Worm (Caenorhabditis elegans) whole organism, late embryonic: ENCODE measurements around the gene ZC487.1.

Experiments
- C08G9.2 ChIP-seq: sonication (generic microtip); optimal IDR thresholded peaks from 2 replicates; lab custom pipeline; 2016; ENCODE audit warnings: mild to moderate bottlenecking, missing genetic modification characterization, moderate library complexity, missing compliant biosample characterization
- F13H6.1 ChIP-seq: sonication (generic microtip); optimal IDR thresholded peaks from 2 replicates; lab custom pipeline; 2016; ENCODE audit warnings: missing genetic modification characterization, missing compliant biosample characterization
- ceh-14 ChIP-seq: sonication (generic microtip); optimal IDR thresholded peaks from 2 replicates; lab custom pipeline; 2016; ENCODE audit warnings: missing genotype, missing genetic modification characterization, missing compliant biosample characterization
- ceh-18 ChIP-seq: sonication (generic microtip); optimal IDR thresholded peaks from 2 replicates; lab custom pipeline; 2016; ENCODE audit warnings: missing genetic modification characterization, missing compliant biosample characterization
- ceh-2 ChIP-seq: sonication (generic microtip); optimal IDR thresholded peaks from 2 replicates; lab custom pipeline; 2016; ENCODE audit warnings: missing genotype, missing genetic modification characterization, missing compliant biosample characterization
- ceh-24 ChIP-seq: sonication (generic microtip); optimal IDR thresholded peaks from 2 replicates; lab custom pipeline; 2016; ENCODE audit warnings: mild to moderate bottlenecking, missing genetic modification characterization, missing compliant biosample characterization
- ceh-30 ChIP-seq: fragments of 150-350 bp; optimal IDR thresholded peaks from 2 replicates; lab custom pipeline; 2014; ENCODE audit warnings: missing biosample characterization, missing genetic modification characterization
- ceh-31 ChIP-seq: sonication (generic microtip); optimal IDR thresholded peaks from 2 replicates; lab custom pipeline; 2016; ENCODE audit warnings: missing genetic modification characterization, missing compliant biosample characterization
- ceh-34 ChIP-seq: sonication (generic microtip); optimal IDR thresholded peaks from 2 replicates; lab custom pipeline; 2016; ENCODE audit warnings: mild to moderate bottlenecking, missing genetic modification characterization, missing compliant biosample characterization
- ceh-45 ChIP-seq: fragments of 200-800 bp; sonication (Bioruptor generic); IDR thresholded peaks from 2 replicates; pipeline ENCODE4 v1.3.6; 2022; ENCODE audit warnings: missing genetic modification reagents, missing genetic modification characterization, missing compliant biosample characterization
- ceh-48 ChIP-seq: sonication (generic microtip); optimal IDR thresholded peaks from 2 replicates; lab custom pipeline; 2016; ENCODE audit warnings: missing genetic modification characterization, inconsistent platforms, missing compliant biosample characterization
- ceh-9 ChIP-seq: sonication (generic microtip); optimal IDR thresholded peaks from 2 replicates; lab custom pipeline; 2016; ENCODE audit warnings: mild to moderate bottlenecking, missing genetic modification characterization, inconsistent platforms, missing compliant biosample characterization
- dmd-4 ChIP-seq: sonication (generic microtip); optimal IDR thresholded peaks from 2 replicates; lab custom pipeline; 2016; ENCODE audit warnings: borderline replicate concordance, missing genetic modification characterization, missing compliant biosample characterization
- dve-1 ChIP-seq: sonication (generic microtip); optimal IDR thresholded peaks from 2 replicates; lab custom pipeline; 2017; ENCODE audit warnings: antibody characterized with exemption, mild to moderate bottlenecking, missing genetic modification characterization, missing compliant biosample characterization
- elt-4 ChIP-seq: sonication (generic microtip); optimal IDR thresholded peaks from 2 replicates; lab custom pipeline; 2016; ENCODE audit warnings: missing genetic modification characterization, missing compliant biosample characterization
- ets-4 ChIP-seq: sonication (generic microtip); optimal IDR thresholded peaks from 2 replicates; lab custom pipeline; 2016; ENCODE audit warnings: missing genetic modification characterization, missing compliant biosample characterization
- eyg-1 ChIP-seq: sonication (generic microtip); optimal IDR thresholded peaks from 2 replicates; lab custom pipeline; 2016; ENCODE audit warnings: missing genotype, missing genetic modification characterization, missing compliant biosample characterization
- fax-1 ChIP-seq: sonication (generic microtip); optimal IDR thresholded peaks from 2 replicates; lab custom pipeline; 2016; ENCODE audit warnings: missing genotype, missing genetic modification characterization, missing compliant biosample characterization
- fkh-10 ChIP-seq: fragments of 150-350 bp; optimal IDR thresholded peaks from 2 replicates; lab custom pipeline; 2014; ENCODE audit warnings: missing biosample characterization, missing genetic modification reagents, missing genetic modification characterization
- gmeb-2 ChIP-seq: sonication (generic microtip); optimal IDR thresholded peaks from 2 replicates; lab custom pipeline; 2016; ENCODE audit warnings: missing genetic modification characterization, inconsistent platforms, missing compliant biosample characterization
- hlh-30 ChIP-seq: sonication (generic microtip); optimal IDR thresholded peaks from 2 replicates; lab custom pipeline; 2017; ENCODE audit warnings: antibody characterized with exemption, missing genetic modification characterization, missing compliant biosample characterization; ENCODE audit not compliant: insufficient read depth
- lim-6 ChIP-seq: sonication (generic microtip); optimal IDR thresholded peaks from 2 replicates; lab custom pipeline; 2016; ENCODE audit warnings: missing genetic modification characterization, missing compliant biosample characterization
- lin-11 ChIP-seq: fragments of 200-800 bp; sonication (Bioruptor generic); optimal IDR thresholded peaks from 2 replicates; lab custom pipeline; 2018; ENCODE audit warnings: mild to moderate bottlenecking, missing genetic modification characterization, missing compliant biosample characterization
- madf-2 ChIP-seq: sonication (generic microtip); optimal IDR thresholded peaks from 2 replicates; lab custom pipeline; 2017; ENCODE audit warnings: missing genetic modification characterization, missing compliant biosample characterization
- mec-3 ChIP-seq: sonication (generic microtip); optimal IDR thresholded peaks from 2 replicates; lab custom pipeline; 2016; ENCODE audit warnings: borderline replicate concordance, missing genetic modification characterization, missing compliant biosample characterization
- nhr-11 ChIP-seq: fragments of 150-350 bp; optimal IDR thresholded peaks from 2 replicates; lab custom pipeline; 2014; ENCODE audit warnings: missing biosample characterization, missing genetic modification characterization
- nhr-232 ChIP-seq: sonication (generic microtip); optimal IDR thresholded peaks from 2 replicates; lab custom pipeline; 2016; ENCODE audit warnings: missing genetic modification characterization, missing compliant biosample characterization
- odd-2 ChIP-seq: sonication (generic microtip); optimal IDR thresholded peaks from 2 replicates; lab custom pipeline; 2017; ENCODE audit warnings: antibody characterized with exemption, mild to moderate bottlenecking, missing genetic modification characterization, missing compliant biosample characterization
- pag-3 ChIP-seq: sonication (generic microtip); optimal IDR thresholded peaks from 2 replicates; lab custom pipeline; 2016; ENCODE audit warnings: missing compliant biosample characterization, missing genetic modification characterization, borderline replicate concordance
- pax-1 ChIP-seq: fragments of 150-350 bp; optimal IDR thresholded peaks from 2 replicates; lab custom pipeline; 2014; ENCODE audit warnings: missing biosample characterization, missing genetic modification characterization
- pha-2 ChIP-seq: sonication (generic microtip); optimal IDR thresholded peaks from 2 replicates; lab custom pipeline; 2017; ENCODE audit warnings: mild to moderate bottlenecking, missing genetic modification characterization, missing compliant biosample characterization
- pha-4 ChIP-seq: fragments of 150-350 bp; optimal IDR thresholded peaks from 2 replicates; lab custom pipeline; 2018; ENCODE audit warnings: missing biosample characterization, missing genetic modification reagents, missing genetic modification characterization
- pqm-1 ChIP-seq: sonication (generic microtip); optimal IDR thresholded peaks from 2 replicates; lab custom pipeline; 2016; ENCODE audit warnings: missing genetic modification characterization, missing compliant biosample characterization
- pros-1 ChIP-seq: fragments of 150-350 bp; optimal IDR thresholded peaks from 2 replicates; lab custom pipeline; 2014; ENCODE audit warnings: missing biosample characterization, missing genetic modification reagents, missing genetic modification characterization
- syd-9 ChIP-seq: sonication (generic microtip); optimal IDR thresholded peaks from 2 replicates; lab custom pipeline; 2016; ENCODE audit warnings: mild to moderate bottlenecking, missing genetic modification characterization, moderate library complexity, missing compliant biosample characterization
- tbx-7 ChIP-seq: sonication (generic microtip); optimal IDR thresholded peaks from 2 replicates; lab custom pipeline; 2016; ENCODE audit warnings: missing genotype, missing genetic modification characterization, missing compliant biosample characterization
- unc-3 ChIP-seq, 2 experiments: fragments of 200-800 bp in 1 of 2; sonication (Bioruptor generic) in 1 of 2; sonication (generic microtip) in 1 of 2; conservative IDR thresholded peaks in 1 of 2; optimal IDR thresholded peaks in 1 of 2; 2 replicates each; pipeline versions ENCODE4 v1.3.6 to Lab custom; 2016 to 2022; ENCODE audit warnings: missing compliant biosample characterization in 2 of 2, missing genetic modification characterization in 2 of 2, missing genetic modification reagents in 1 of 2
- unc-42 ChIP-seq: sonication (generic microtip); optimal IDR thresholded peaks from 2 replicates; lab custom pipeline; 2016; ENCODE audit warnings: missing genotype, missing genetic modification characterization, missing compliant biosample characterization
- unc-86 ChIP-seq: sonication (generic microtip); optimal IDR thresholded peaks from 2 replicates; lab custom pipeline; 2016; ENCODE audit warnings: missing genetic modification characterization, missing compliant biosample characterization
- zip-5 ChIP-seq: sonication (generic microtip); optimal IDR thresholded peaks from 2 replicates; lab custom pipeline; 2016; ENCODE audit warnings: missing genetic modification characterization, missing compliant biosample characterization

ZC487.1 gene

DNA sequence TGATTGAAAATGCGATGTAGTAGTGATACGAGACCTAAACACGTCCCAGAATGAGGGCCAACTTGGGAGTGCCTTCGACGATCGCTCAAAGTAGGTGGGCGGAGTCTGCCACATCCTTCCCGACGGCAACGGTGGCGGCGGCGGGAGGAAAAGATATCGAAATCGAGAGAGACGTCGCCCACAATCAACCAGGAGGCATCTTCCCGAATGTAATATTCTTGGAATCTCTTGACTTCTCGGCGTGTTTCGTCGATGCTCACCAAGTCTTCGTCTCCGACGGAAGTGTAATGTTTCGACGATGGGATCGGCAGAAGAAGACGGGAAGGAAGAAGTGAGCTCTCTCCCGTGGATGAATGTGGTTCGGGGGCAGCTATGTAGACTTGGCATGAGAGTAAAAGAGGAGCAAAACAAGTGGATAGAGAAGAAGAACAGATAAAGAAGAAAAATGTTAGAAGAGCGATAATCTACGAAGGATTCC, 41.2 kb downstream of the ZC487.1 start, which contains the start of the genes T25F10.1 and clik-1 (continued):
- TF ChIP-seq madf-2 (tag; lab: Kevin White, UChicago) (no peak), C08G9.2 (tag; lab: Kevin White, UChicago) (no peak), zip-5 (tag; lab: Kevin White, UChicago) (no peak), lim-6 (no peak), dmd-4 (tag; lab: Kevin White, UChicago) (no peak), unc-42 (tag; lab: Kevin White, UChicago) (no peak), pag-3 (tag; lab: Kevin White, UChicago) (no peak), ceh-48 (tag; lab: Kevin White, UChicago) (no peak), syd-9 (no peak), hlh-30 (tag; lab: Kevin White, UChicago) (no peak), ceh-2 (tag; lab: Kevin White, UChicago) (no peak), ceh-34 (tag; lab: Kevin White, UChicago) (peak; percentile 41)
- TF ChIP-seq, all 69 proteins: peak for 5

- TF ChIP-seq odd-2 (tag; lab: Kevin White, UChicago) (no peak), pha-4 (tag; lab: Kevin White, UChicago) (no peak), ceh-14 (tag; lab: Kevin White, UChicago) (no peak), ceh-24 (tag; lab: Kevin White, UChicago) (no peak), lin-11 (tag; lab: Kevin White, UChicago) (no peak), nhr-232 (tag; lab: Kevin White, UChicago) (no peak), nhr-11 (tag; lab: Kevin White, UChicago) (no peak), pros-1 (tag; lab: Kevin White, UChicago) (no peak), pag-3 (tag; lab: Kevin White, UChicago) (no peak), pax-1 (tag; lab: Kevin White, UChicago) (no peak), unc-86 (no peak), unc-3 (GFP tag; conservative IDR thresholded peaks at IDR 0.05; lab: Robert Waterston, UW) (no peak), unc-3 (tag; optimal IDR thresholded peaks at IDR 0.05; lab: Kevin White, UChicago) (no peak), hlh-30 (tag; lab: Kevin White, UChicago) (no peak), zip-5 (tag; lab: Kevin White, UChicago) (no peak), ceh-18 (no peak), fkh-10 (no peak)
These were observed 42.1 kb downstream of the ZC487.1 start for ce11 chrV:6769440-6769839.

DNA sequence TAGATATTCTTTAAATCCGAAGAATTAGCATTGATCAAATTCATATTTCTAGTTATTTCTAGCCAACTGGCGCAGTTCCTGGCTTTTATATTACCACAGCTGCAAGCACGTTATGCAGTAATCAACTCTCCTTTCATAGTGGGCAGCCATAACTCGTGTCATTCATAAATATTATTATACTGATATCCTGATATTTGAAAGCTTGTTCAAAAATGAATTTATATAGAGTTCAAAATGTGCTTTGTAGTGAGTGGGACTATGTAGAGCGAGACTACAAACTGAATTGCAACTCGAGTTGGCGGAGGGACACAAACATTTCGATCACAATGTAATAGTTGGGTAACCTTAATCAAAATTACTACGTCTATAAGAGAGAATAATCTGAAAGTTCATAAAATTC, 44.3 kb downstream of the ZC487.1 start, which contains the start of gene srh-30:
Gene srh-30 (minus strand): TSS at position 101 of the 400 bp plus-strand sequence.
- TF ChIP-seq ceh-9: no peak
- no peak for TF ChIP-seq pha-2 (tag; lab: Kevin White, UChicago)
- TF ChIP-seq dve-1 (tag; lab: Kevin White, UChicago): no peak
- no peak for TF ChIP-seq ets-4 (tag; lab: Kevin White, UChicago)
- no peak for TF ChIP-seq nhr-11 (tag; lab: Kevin White, UChicago)
- no peak for TF ChIP-seq ceh-30 (tag; lab: Kevin White, UChicago)
- TF ChIP-seq ceh-14 (tag; lab: Kevin White, UChicago): no peak
- no peak for TF ChIP-seq hlh-30 (tag; lab: Kevin White, UChicago)
- no peak for TF ChIP-seq pqm-1 (tag; lab: Kevin White, UChicago)
- TF ChIP-seq eyg-1: no peak
- no peak for TF ChIP-seq fax-1 (tag; lab: Kevin White, UChicago)
- no peak for TF ChIP-seq gmeb-2 (tag; lab: Kevin White, UChicago)
- TF ChIP-seq F13H6.1: no peak
- no peak for TF ChIP-seq mec-3
- no peak for TF ChIP-seq ceh-24 (tag; lab: Kevin White, UChicago)
- no peak for TF ChIP-seq tbx-7 (tag; lab: Kevin White, UChicago)
- no peak for TF ChIP-seq nhr-232 (tag; lab: Kevin White, UChicago)
- no peak for TF ChIP-seq elt-4 (tag; lab: Kevin White, UChicago)
- TF ChIP-seq ceh-45 (GFP tag; lab: Robert Waterston, UW): no peak
- TF ChIP-seq ceh-31: no peak
